Fruit fly (Drosophila melanogaster) whole organism, pupa: Measurements from ENCODE around the gene CG31678.

ENCODE experiments used
- CG10348 ChIP-seq: fragments of 200-800 bp; sonication (Bioruptor generic); IDR thresholded peaks from 2 replicates; pipeline ENCODE4 v1.3.6; 2022; ENCODE audit warnings: missing biosample characterization, missing genetic modification characterization
- CG12605 ChIP-seq: fragments of 200-800 bp; sonication (Bioruptor generic); IDR thresholded peaks from 2 replicates; pipeline ENCODE4 v1.3.6; 2022; ENCODE audit warnings: missing biosample characterization, missing genetic modification characterization
- CG13204 ChIP-seq: fragments of 200-800 bp; sonication (Bioruptor generic); optimal IDR thresholded peaks from 2 replicates; lab custom pipeline; 2018; ENCODE audit warnings: missing biosample characterization, mild to moderate bottlenecking, missing genetic modification characterization, moderate library complexity
- CG14655 ChIP-seq: fragments of 200-800 bp; sonication (Bioruptor generic); optimal IDR thresholded peaks from 3 replicates; lab custom pipeline; 2017; ENCODE audit warnings: mild to moderate bottlenecking, missing biosample characterization, missing genetic modification reagents, missing genetic modification characterization
- CG15710 ChIP-seq: fragments of 200-800 bp; sonication (Bioruptor generic); optimal IDR thresholded peaks from 2 replicates; lab custom pipeline; 2018; ENCODE audit warnings: missing biosample characterization, mild to moderate bottlenecking, missing genetic modification characterization, moderate library complexity
- CG17806 ChIP-seq: fragments of 200-800 bp; sonication (Bioruptor generic); optimal IDR thresholded peaks from 2 replicates; lab custom pipeline; 2018; ENCODE audit warnings: missing biosample characterization, mild to moderate bottlenecking, missing genetic modification characterization, moderate library complexity
- CG32121 ChIP-seq: fragments of 200-800 bp; sonication (Bioruptor generic); IDR thresholded peaks from 2 replicates; pipeline ENCODE4 v1.3.6; 2022; ENCODE audit warnings: missing biosample characterization, missing genetic modification characterization
- CG34367 ChIP-seq: fragments of 200-800 bp; sonication (Bioruptor generic); optimal IDR thresholded peaks from 2 replicates; lab custom pipeline; 2018; ENCODE audit warnings: missing biosample characterization, mild to moderate bottlenecking, missing genetic modification characterization
- CG4496 ChIP-seq: fragments of 200-800 bp; sonication (Bioruptor generic); IDR thresholded peaks from 3 replicates; pipeline ENCODE4 v1.3.6; 2022; ENCODE audit warnings: missing biosample characterization, missing genetic modification characterization
- CG8159 ChIP-seq: fragments of 200-800 bp; sonication (Bioruptor generic); optimal IDR thresholded peaks from 3 replicates; lab custom pipeline; 2018; ENCODE audit warnings: missing biosample characterization, mild to moderate bottlenecking, missing genetic modification characterization, moderate library complexity
- CG8301 ChIP-seq: fragments of 200-800 bp; sonication (Bioruptor generic); optimal IDR thresholded peaks from 2 replicates; lab custom pipeline; 2018; ENCODE audit warnings: missing biosample characterization, mild to moderate bottlenecking, missing genetic modification characterization
- D1 ChIP-seq: fragments of 200-800 bp; sonication (Bioruptor generic); optimal IDR thresholded peaks from 2 replicates; lab custom pipeline; 2018; ENCODE audit warnings: missing biosample characterization, mild to moderate bottlenecking, missing genetic modification characterization, moderate library complexity
- EcR ChIP-seq: fragments of 200-800 bp; sonication (Bioruptor generic); optimal IDR thresholded peaks from 3 replicates; lab custom pipeline; 2019; ENCODE audit warnings: missing biosample characterization, missing genetic modification characterization, mild to moderate bottlenecking, moderate library complexity, missing genetic modification reagents
- Ets98B ChIP-seq: fragments of 200-800 bp; sonication (Bioruptor generic); IDR thresholded peaks from 2 replicates; pipeline ENCODE4 v1.3.6; 2022; ENCODE audit warnings: missing biosample characterization, missing genetic modification characterization
- Pif1A ChIP-seq: fragments of 200-800 bp; sonication (Bioruptor generic); optimal IDR thresholded peaks from 3 replicates; lab custom pipeline; 2016; ENCODE audit warnings: missing biosample characterization, missing genetic modification characterization
- Pif1B ChIP-seq: fragments of 200-800 bp; sonication (Bioruptor generic); optimal IDR thresholded peaks from 3 replicates; lab custom pipeline; 2016; ENCODE audit warnings: missing biosample characterization, missing genetic modification characterization
- Snoo ChIP-seq: fragments of 200-800 bp; sonication (Bioruptor generic); optimal IDR thresholded peaks from 3 replicates; lab custom pipeline; 2017; ENCODE audit warnings: missing biosample characterization, mild to moderate bottlenecking, missing genetic modification characterization, inconsistent platforms
- fd96Ca ChIP-seq: fragments of 200-800 bp; sonication (Bioruptor generic); IDR thresholded peaks from 3 replicates; pipeline ENCODE4 v1.3.6; 2022; ENCODE audit warnings: missing biosample characterization, missing genetic modification characterization
- gl ChIP-seq: fragments of 200-800 bp; sonication (Bioruptor generic); optimal IDR thresholded peaks from 2 replicates; lab custom pipeline; 2018; ENCODE audit warnings: missing biosample characterization, mild to moderate bottlenecking, missing genetic modification characterization
- rn ChIP-seq: fragments of 200-800 bp; sonication (Bioruptor generic); IDR thresholded peaks from 2 replicates; pipeline ENCODE4 v1.3.6; 2022; ENCODE audit warnings: missing biosample characterization, missing genetic modification characterization

CG31678 gene

DNA sequence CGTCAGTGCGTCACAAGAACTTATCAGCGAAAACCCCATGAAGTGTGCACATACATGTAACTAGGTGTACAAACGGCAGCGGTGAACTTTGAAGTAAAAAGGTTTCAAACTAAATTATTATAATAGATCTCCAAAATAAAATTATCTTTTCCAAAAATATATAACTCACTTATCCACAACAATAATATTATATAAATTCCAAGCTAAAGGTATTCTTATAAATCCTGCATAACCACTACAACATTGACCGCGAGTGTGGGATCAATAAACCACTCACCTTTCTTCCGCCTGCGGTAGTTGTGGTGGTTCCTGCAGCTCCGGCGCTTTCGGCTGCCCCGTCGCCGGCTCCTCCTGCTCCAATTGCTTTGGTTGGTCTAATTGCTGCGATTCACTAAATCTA lies 1.0 kb downstream of the CG31678 start:
- TF ChIP-seq CG17806 (tag; lab: Kevin White, UChicago) (no peak), fd96Ca (GFP tag; lab: Robert Waterston, UW) (no peak), Snoo (no peak), rn (no peak), Pif1A (GFP tag; lab: Kevin White, UChicago) (no peak), gl (tag; lab: Kevin White, UChicago) (no peak), EcR (GFP tag; lab: Kevin White, UChicago) (no peak), CG14655 (GFP tag; lab: Kevin White, UChicago) (no peak), CG12605 (GFP tag; lab: Robert Waterston, UW) (no peak), CG8159 (no peak), CG15710 (tag; lab: Kevin White, UChicago) (no peak), CG32121 (GFP tag; lab: Robert Waterston, UW) (no peak), CG13204 (GFP tag; lab: Kevin White, UChicago) (no peak)

dm6 chr2L:20673737-20674461 lies 1.8 kb downstream of the CG31678 start:
- TF ChIP-seq CG10348 (GFP tag; lab: Robert Waterston, UW) (no peak), CG32121 (GFP tag; lab: Robert Waterston, UW) (0 out of 2 replicates have a peak, but pooled peaks have one; percentile 24), EcR (GFP tag; lab: Kevin White, UChicago) (peak; percentile 17)

DNA sequence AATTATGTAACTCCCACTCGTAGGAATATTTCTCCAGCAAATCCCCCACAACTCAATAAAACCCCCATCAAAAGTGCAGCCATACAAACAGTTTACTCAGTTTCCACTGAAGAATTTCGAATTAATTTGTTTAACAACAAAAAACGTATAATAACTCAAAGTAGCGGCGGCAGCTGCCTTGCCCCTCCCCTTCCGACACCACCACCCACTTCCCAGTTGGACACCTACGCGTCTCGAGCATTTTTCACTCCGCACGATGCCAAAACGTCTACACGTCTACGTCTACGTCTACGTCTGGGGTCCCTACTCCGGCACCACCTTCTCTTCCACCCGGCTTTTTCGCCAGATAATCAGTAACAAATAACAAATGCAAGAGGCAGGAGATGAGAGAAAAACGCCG lies 4.5 kb downstream of the CG31678 start:
- TF ChIP-seq Ets98B (GFP tag; lab: Robert Waterston, UW) (0 out of 2 replicates have a peak, but pooled peaks have one; percentile 15), CG15710 (tag; lab: Kevin White, UChicago) (no peak)

DNA sequence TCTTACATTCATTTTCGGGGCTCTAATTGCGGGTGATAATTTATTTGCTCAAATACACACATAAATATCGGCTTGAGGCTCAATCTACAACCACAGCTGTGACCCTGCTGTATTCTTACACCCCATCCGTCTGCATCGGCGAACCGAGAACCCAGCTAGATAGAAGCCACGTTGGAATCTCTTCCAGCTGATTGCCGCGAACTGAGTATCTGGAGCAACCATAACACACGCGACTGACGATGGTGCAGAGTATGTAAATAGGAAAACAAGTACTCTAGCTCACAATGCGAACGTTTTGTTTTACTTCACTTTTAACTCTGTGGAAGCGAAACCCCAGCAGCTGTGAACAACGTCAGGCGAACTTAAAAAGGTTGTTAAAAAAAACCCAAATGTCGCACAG lies 11.3 kb downstream of the CG31678 start:
- TF ChIP-seq gl (tag; lab: Kevin White, UChicago) (no peak), CG8159 (no peak), CG8301 (tag; lab: Kevin White, UChicago) (no peak), EcR (GFP tag; lab: Kevin White, UChicago) (no peak), CG17806 (tag; lab: Kevin White, UChicago) (no peak), CG4496 (GFP tag; lab: Robert Waterston, UW) (no peak), CG13204 (GFP tag; lab: Kevin White, UChicago) (no peak), CG34367 (no peak), D1 (tag; lab: Kevin White, UChicago) (no peak), Snoo (no peak)
- TF ChIP-seq, all 21 proteins: peak for 0

DNA sequence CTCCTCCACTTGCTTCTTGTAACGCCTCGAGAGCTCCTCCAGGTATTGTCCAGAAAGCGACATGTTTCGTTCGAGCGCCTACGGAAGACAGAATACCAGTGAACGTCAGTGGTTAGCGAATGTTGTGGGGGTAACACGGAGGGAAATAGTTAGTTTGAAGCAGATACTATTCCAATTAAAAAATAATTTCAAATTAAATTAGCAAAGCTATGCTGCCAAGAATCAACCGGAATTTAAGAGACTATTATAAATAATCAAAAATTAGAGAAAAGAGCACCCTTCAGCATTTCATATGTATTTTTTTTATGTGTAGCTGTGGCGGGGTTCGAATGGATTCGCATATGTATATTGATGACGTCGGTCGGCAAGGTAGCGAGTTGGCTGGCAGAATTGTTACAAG lies 14.7 kb downstream of the CG31678 start:
- TF ChIP-seq CG15710 (tag; lab: Kevin White, UChicago): no peak
- TF ChIP-seq Pif1B (GFP tag; lab: Kevin White, UChicago): no peak
- TF ChIP-seq fd96Ca (GFP tag; lab: Robert Waterston, UW): no peak
- TF ChIP-seq rn: no peak
- TF ChIP-seq gl (tag; lab: Kevin White, UChicago): no peak
- peak; percentile 28; the same call in 1 of the 2 replicates for TF ChIP-seq Ets98B (GFP tag; lab: Robert Waterston, UW)
- TF ChIP-seq CG4496 (GFP tag; lab: Robert Waterston, UW): peak; percentile 36; the same call in 1 of the 3 replicates
- TF ChIP-seq CG8159: no peak

- peak; percentile 8; the same call in 1 of the 3 replicates for TF ChIP-seq fd96Ca (GFP tag; lab: Robert Waterston, UW)
- peak; percentile 37 for TF ChIP-seq CG15710 (tag; lab: Kevin White, UChicago)
- TF ChIP-seq CG4496 (GFP tag; lab: Robert Waterston, UW): no peak
- no peak for TF ChIP-seq Pif1A (GFP tag; lab: Kevin White, UChicago)
- peak; percentile 60 for TF ChIP-seq CG32121 (GFP tag; lab: Robert Waterston, UW)
- peak; percentile 45 for TF ChIP-seq Ets98B (GFP tag; lab: Robert Waterston, UW)
- peak; percentile 22 for TF ChIP-seq CG17806 (tag; lab: Kevin White, UChicago)
- peak; percentile 79 for TF ChIP-seq EcR (GFP tag; lab: Kevin White, UChicago)
- no peak for TF ChIP-seq Pif1B (GFP tag; lab: Kevin White, UChicago)
- TF ChIP-seq D1 (tag; lab: Kevin White, UChicago): no peak
Observed at dm6 chr2L:20656110-20656509, 19.6 kb downstream of the CG31678 start, which contains the start of the genes brun and CG2614. Gene brun, minus strand, starts transcription at chr2L:20656178. Gene CG2614, plus strand, starts transcription at chr2L:20656426.

DNA sequence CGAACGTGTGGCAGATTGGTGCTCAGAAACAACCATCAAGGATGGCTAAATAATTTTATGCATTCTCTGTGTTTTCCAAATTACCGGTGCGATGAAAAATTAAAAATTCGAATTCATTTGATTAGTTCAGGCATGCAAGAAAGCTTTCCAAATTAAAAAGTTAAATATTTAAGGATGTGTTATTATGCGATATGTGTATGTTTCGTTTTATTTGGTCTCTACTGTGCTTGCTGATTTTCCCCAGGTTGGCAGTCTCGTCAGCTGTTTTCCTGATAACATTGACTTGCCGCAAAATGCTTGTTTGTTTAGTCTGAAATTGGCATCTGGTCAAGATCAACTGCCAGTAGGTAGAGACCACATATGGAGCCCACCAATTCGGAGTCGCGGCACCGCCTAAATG lies 25.9 kb downstream of the CG31678 start, which contains the start of gene CG2611:
TSS of gene CG2611 (plus strand) at position 299 of the 400 bp plus-strand sequence.
- TF ChIP-seq Snoo (peak; percentile 45), CG15710 (tag; lab: Kevin White, UChicago) (peak; percentile 41), Pif1A (GFP tag; lab: Kevin White, UChicago) (no peak), Ets98B (GFP tag; lab: Robert Waterston, UW) (peak; percentile 28; the same call in 1 of the 2 replicates), CG34367 (no peak), CG17806 (tag; lab: Kevin White, UChicago) (peak; percentile 39), CG12605 (GFP tag; lab: Robert Waterston, UW) (0 out of 2 replicates have a peak, but pooled peaks have one; percentile 11), CG4496 (GFP tag; lab: Robert Waterston, UW) (no peak)
